Fruit fly (Drosophila melanogaster): ENCODE results near the gene Shaw.

DNA sequence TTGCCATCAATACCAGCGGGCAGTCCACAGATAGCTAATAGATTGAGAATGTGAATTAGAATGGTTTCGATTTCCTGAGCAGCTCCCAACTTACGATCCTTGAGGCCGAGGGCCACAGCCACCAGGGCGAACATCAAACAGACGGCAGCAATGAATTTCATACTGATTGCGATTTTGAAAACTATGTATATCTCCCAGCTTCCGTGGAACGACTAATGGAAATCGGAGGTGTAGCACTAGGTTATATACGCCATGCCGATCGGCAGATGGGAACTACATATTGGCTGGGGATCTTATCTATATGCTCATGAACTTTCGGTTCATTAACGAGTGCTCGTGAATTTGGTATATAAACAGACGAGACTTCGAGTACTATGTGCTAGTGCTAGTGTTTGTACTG, 21.5 kb upstream of the Shaw start, which contains the start of gene IM33:
- TF ChIP-seq CG8478 (optimal IDR thresholded peaks at IDR 0.05): no peak
- TF ChIP-seq CTCF (optimal IDR thresholded peaks at IDR 0.05): no peak
